Worm (Caenorhabditis elegans): Measurements from ENCODE around the gene M04G7.1.

DNA sequence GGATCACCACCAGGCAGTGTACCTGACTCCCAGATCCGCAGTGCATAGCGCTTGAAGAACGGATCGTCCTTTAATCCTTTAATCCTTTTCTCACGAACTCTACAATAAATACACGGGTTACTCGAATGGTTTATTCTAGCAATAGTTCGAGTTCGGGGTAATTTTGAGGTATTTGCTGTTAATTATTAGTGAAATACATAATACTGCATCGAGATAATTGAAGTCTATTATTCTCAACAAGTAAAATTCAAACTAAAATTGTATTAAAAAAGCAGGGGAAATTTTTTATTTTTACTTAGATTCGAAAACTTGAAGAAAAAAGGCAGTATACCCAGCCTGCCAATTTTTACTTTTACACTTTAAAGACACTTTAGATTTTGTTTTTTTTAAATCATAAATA is 45.6 kb upstream of the M04G7.1 start, which contains the start of gene kgb-1:
- TF ChIP-seq him-1 (tag; optimal IDR thresholded peaks at IDR 0.05): no peak
- TF ChIP-seq W03F9.2 (tag; optimal IDR thresholded peaks at IDR 0.05): no peak
- TF ChIP-seq dao-5 (tag; optimal IDR thresholded peaks at IDR 0.05): no peak

Data from whole organism, L4/young adult.